Worm (Caenorhabditis elegans): ENCODE measurements around the gene dos-1.

Gene dos-1

ce11 chrIII:9103643-9104042, at the start of gene dos-1:
Gene dos-1, plus strand, starts transcription at chrIII:9103943.
- TF ChIP-seq F13H6.1 (tag; optimal IDR thresholded peaks at IDR 0.05) (no peak), ztf-16 (tag; optimal IDR thresholded peaks at IDR 0.05) (no peak), fax-1 (tag; optimal IDR thresholded peaks at IDR 0.05) (no peak)

- TF ChIP-seq unc-42 (tag; optimal IDR thresholded peaks at IDR 0.05) (peak; percentile 8), F13H6.1 (tag; optimal IDR thresholded peaks at IDR 0.05) (no peak)
Measured at ce11 chrIII:9054414-9055147, 49.2 kb upstream of the dos-1 start, which contains the start of gene cls-2. Gene cls-2, plus strand, starts transcription at chrIII:9055048.

ce11 chrIII:9058959-9059534, 44.7 kb upstream of the dos-1 start, which contains the start of gene gst-1:
Gene gst-1, plus strand, starts transcription at chrIII:9059331.
- no peak for TF ChIP-seq ceh-30 (tag; optimal IDR thresholded peaks at IDR 0.05)
- no peak for TF ChIP-seq K09A11.1 (tag; optimal IDR thresholded peaks at IDR 0.05; ENCODE audit: insufficient read depth)
- TF ChIP-seq T23F11.4 (GFP tag; optimal IDR thresholded peaks at IDR 0.05): no peak
- no peak for TF ChIP-seq ref-2 (tag; optimal IDR thresholded peaks at IDR 0.05)
- TF ChIP-seq elt-4 (tag; optimal IDR thresholded peaks at IDR 0.05): no peak
- TF ChIP-seq madf-2 (tag; optimal IDR thresholded peaks at IDR 0.05): no peak
- TF ChIP-seq pha-2 (tag; optimal IDR thresholded peaks at IDR 0.05): no peak
- no peak for TF ChIP-seq hlh-13 (GFP tag; optimal IDR thresholded peaks at IDR 0.05)
- no peak for TF ChIP-seq pat-9 (tag; optimal IDR thresholded peaks at IDR 0.05)
- TF ChIP-seq fkh-10 (GFP tag; optimal IDR thresholded peaks at IDR 0.05): no peak
- no peak for TF ChIP-seq sox-2 (GFP tag; IDR thresholded peaks at IDR 0.05)
- TF ChIP-seq sdc-2 (tag; optimal IDR thresholded peaks at IDR 0.05): no peak
- TF ChIP-seq rnt-1 (tag; optimal IDR thresholded peaks at IDR 0.05): no peak
- TF ChIP-seq unc-55 (GFP tag; optimal IDR thresholded peaks at IDR 0.05): no peak

- TF ChIP-seq ceh-18 (tag; optimal IDR thresholded peaks at IDR 0.05): no peak
- no peak for TF ChIP-seq T23F11.4 (GFP tag; optimal IDR thresholded peaks at IDR 0.05)
- TF ChIP-seq odd-2 (tag; optimal IDR thresholded peaks at IDR 0.05): no peak
- TF ChIP-seq F13H6.1 (tag; optimal IDR thresholded peaks at IDR 0.05): no peak
- no peak for TF ChIP-seq K09A11.1 (tag; optimal IDR thresholded peaks at IDR 0.05; ENCODE audit: insufficient read depth)
- TF ChIP-seq K02D7.2 (tag; optimal IDR thresholded peaks at IDR 0.05): no peak
- TF ChIP-seq ref-2 (tag; optimal IDR thresholded peaks at IDR 0.05): no peak
Measured at ce11 chrIII:9060267-9060666, 43.5 kb upstream of the dos-1 start.

- TF ChIP-seq madf-2 (tag; optimal IDR thresholded peaks at IDR 0.05) (no peak), pha-4 (tag; optimal IDR thresholded peaks at IDR 0.05) (no peak), ref-2 (tag; optimal IDR thresholded peaks at IDR 0.05) (no peak), elt-2 (tag; optimal IDR thresholded peaks at IDR 0.05) (no peak), syd-9 (tag; optimal IDR thresholded peaks at IDR 0.05) (no peak), T23F11.4 (GFP tag; optimal IDR thresholded peaks at IDR 0.05) (no peak), che-1 (tag; optimal IDR thresholded peaks at IDR 0.05) (no peak), pag-3 (tag; optimal IDR thresholded peaks at IDR 0.05; ENCODE audit: borderline replicate concordance) (no peak), rnt-1 (tag; optimal IDR thresholded peaks at IDR 0.05) (no peak), hlh-30 (tag; optimal IDR thresholded peaks at IDR 0.05; ENCODE audit: insufficient read depth) (no peak), dve-1 (tag; optimal IDR thresholded peaks at IDR 0.05) (no peak), gmeb-2 (tag; optimal IDR thresholded peaks at IDR 0.05) (no peak), nhr-11 (tag; optimal IDR thresholded peaks at IDR 0.05) (no peak), odd-2 (tag; optimal IDR thresholded peaks at IDR 0.05) (no peak), elt-4 (tag; optimal IDR thresholded peaks at IDR 0.05) (no peak), unc-86 (tag; optimal IDR thresholded peaks at IDR 0.05) (no peak), sox-2 (GFP tag; IDR thresholded peaks at IDR 0.05) (no peak), pat-9 (tag; optimal IDR thresholded peaks at IDR 0.05) (no peak)
Measured at ce11 chrIII:9069712-9070111, 34.0 kb upstream of the dos-1 start.

All from whole organism, late embryonic.